Fruit fly (Drosophila melanogaster): ENCODE data around the gene chp.

The chp gene

DNA sequence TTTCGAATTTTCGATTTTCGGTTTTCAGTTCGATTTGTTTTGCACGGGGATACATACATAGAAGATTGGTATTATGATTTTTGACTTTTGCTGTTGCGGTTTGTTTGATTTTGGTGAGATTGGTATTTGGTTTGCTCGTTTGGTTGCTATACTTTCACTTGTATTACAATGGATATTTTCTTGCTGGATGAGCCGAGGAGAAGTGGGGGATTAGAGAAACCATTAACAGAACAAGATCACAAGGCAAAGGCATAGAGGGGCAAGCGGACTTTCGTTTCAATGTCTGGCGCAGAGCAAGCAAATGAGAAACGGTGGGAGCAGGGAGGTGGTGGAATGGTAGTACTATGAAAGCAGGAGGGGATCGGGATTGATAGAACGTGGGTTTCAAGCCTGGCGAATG, 21.7 kb upstream of the chp start, which contains the start of gene CG15563:
TSS of gene CG15563 (minus strand) at position 101 of the 400 bp plus-strand sequence.
- TF ChIP-seq CTCF (optimal IDR thresholded peaks at IDR 0.05) (no peak), CG8478 (optimal IDR thresholded peaks at IDR 0.05) (no peak)

DNA sequence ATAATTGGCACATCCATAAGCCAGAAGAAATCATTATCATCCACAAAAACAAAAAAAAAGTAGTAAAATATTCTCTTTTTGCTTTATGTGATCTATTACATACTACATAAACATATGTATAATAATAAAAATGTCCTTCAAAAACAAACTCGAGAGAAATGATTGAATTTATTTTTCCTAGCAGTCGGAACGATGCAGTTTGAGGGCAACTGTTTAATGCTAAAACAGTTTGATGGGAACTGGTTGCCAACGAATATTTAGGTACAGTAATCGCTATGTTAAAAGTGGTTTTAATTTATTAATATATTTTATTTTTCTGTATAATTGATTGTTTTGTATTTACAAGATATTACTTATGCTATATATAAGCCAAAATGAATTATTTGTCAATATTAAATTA, 20.6 kb upstream of the chp start:
- TF ChIP-seq CG8478 (optimal IDR thresholded peaks at IDR 0.05) (no peak), CTCF (optimal IDR thresholded peaks at IDR 0.05) (peak in 1 of 2 experiments; percentile 9)

DNA sequence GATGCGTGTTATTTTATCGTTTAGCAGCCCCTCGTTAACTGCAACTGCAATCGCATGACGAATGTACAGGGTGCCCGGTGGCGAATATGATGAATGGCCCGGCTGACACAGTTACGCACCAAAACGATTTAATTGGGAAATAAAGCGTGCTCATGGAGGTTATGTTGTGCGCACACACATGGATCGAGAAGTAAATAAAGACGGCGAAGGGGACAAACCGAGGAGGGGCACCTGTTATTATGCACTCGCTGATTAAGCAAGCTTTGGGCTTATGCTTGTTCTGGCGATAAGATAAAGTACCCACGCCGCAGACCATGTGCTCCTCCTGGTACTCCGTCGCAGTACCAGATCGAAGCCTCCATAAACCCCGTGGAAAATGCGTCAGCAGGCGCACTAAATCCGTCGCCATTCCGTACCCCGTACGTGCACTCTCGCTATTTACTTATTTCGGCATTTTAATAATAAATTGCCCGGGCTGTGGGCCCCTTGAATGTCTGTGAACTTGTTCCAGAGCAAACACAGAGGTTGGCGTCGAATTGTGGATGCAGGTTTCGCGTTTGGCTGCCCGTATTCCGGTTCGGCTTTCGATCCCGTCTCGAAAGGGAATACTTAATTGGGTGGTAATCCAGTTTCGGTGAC, 14.6 kb upstream of the chp start:
- no peak for TF ChIP-seq CTCF (optimal IDR thresholded peaks at IDR 0.05)
- no peak for TF ChIP-seq CG8478 (optimal IDR thresholded peaks at IDR 0.05)

DNA sequence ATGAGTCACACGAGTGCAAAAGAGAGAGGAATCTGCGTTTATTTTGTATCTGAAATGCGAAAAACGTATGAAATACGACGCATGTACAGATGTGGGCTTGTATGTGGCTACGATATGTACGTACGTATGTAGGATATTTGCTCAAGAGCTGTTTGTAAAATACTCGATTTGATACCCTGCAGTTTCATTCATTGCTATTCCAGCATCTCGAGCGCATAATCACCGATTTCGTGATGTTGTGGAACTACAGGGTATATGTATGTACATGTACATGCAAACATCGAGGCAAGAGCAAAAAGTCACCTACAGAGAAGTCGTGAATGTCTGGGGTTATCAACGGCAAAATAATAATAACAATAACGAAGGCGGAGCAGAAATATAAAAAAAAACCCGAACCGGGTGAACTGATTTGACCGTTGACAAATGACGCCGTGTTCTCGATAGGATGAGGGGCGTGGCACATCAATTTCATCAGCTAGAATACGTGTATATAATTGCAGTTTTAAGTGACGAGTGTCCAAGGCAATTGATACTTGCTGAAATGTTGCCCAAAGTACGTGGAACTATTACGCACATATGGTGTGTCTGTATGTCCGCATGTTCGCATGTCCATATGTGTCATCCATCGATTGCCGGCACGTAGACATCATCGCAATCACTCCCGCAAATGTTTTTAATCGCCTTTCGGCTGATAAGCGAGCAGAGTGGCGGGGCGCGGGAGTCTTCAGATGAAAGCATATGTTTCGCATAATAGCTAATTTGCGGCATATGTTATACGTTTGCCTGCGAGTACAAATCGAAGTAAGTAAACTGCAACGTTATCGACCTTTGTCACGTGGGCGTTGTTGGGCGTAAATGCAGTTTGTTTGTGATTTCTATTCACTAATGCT, 13.7 kb upstream of the chp start:
- TF ChIP-seq CG8478 (optimal IDR thresholded peaks at IDR 0.05) (no peak), CTCF (optimal IDR thresholded peaks at IDR 0.05) (no peak)

DNA sequence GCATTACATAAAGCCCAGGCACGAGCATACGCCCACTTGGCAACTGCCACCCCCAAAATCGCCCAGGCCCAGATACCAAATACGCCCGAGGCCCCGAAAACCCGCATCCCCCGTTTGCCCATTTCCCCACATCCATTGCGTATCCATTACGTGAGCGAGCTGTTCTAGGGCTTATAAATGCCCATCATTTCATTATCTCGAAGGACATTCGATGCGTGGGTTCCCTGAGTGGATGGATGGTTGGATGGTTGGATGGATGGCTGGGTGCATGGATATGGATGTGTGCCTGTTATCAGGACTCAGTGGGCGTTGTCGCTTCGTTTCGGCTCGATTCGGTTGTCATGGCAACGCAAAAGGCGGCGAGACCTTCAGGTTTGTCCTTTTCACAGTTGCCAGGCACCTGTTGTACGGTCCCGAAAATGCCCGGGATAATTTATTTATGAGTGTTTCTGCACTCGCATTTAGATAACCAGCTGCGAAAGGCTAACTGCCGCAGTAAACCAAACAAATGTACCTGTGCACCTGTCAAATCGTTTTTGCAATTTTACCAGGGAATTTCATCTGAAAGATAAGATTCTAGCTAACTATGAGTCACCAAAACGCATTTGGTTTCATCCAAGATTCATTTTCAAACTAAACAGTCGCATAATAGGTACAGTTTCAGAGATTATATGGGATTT, 12.5 kb upstream of the chp start:
- TF ChIP-seq CG8478 (optimal IDR thresholded peaks at IDR 0.05) = no peak
- TF ChIP-seq CTCF (optimal IDR thresholded peaks at IDR 0.05) = no peak

DNA sequence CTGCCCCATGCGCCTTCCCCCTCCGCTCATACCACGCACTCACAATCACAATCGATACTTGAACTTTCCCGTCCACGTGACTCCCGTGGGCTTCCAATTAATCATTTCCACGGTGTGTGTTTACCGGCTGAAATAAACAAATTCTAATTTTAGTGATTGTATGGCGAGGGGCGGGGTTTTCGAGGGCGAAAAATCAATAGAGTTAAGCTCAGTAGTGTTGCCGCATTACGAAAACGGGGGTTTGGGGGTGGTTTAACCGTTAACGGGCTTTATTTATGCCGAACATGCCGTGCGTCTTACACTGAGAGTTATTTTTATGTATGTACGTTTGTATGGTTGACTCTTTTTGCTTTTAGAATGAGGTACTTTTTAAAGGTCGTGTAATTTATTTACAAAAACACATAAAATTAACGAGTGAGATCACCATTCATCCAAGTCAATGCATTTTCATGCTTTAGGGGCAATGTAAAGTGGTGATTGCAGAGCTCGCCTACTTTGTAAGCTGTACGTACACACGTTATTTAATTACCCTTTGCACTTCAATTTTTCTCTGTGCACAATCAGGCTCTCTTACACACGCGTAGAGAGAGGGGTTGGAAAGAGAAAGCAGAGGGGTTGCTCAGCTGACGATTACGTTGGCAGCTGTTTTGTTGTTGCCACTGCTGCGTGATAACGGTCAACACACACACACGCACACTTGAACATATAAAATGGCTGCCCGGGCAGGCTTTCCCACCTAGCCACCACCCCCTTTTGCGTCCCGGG, 11.8 kb upstream of the chp start:
- no peak for TF ChIP-seq CG8478 (optimal IDR thresholded peaks at IDR 0.05)
- TF ChIP-seq CTCF (optimal IDR thresholded peaks at IDR 0.05) = no peak

DNA sequence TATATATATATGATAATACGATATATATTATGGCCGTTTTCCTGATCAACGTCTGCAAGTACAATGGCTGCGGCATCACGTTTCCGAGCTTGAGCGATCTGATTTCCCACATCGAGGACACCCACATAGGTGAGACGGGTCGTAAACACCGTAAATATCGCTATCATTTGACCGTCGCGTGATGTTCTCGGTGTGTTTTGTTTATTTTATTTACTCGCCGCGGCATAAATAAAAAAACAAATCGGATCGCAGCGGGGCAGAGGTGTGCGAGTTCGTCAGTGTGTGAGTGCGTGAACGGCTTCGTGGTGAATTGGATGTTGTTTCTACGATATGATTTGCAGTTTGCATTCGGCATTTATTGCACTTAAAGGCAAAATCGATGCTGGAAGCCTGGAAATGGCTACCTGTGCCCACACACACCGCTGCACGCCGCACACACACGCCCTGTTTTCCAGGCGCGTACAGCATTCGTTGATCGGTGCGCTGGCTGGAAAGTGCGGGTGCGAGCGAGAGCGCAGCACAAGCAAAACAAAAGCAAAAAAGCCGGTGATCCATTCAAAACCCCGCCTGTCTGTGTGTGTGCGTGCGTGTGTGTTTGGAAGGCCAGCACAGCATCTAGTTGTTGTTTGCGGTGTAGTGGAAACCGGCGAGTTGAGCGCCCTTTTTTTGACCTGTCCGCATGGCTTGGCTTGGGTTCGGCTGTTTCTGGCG, 11.0 kb upstream of the chp start:
- TF ChIP-seq CG8478 (optimal IDR thresholded peaks at IDR 0.05) = no peak
- no peak for TF ChIP-seq CTCF (optimal IDR thresholded peaks at IDR 0.05)

DNA sequence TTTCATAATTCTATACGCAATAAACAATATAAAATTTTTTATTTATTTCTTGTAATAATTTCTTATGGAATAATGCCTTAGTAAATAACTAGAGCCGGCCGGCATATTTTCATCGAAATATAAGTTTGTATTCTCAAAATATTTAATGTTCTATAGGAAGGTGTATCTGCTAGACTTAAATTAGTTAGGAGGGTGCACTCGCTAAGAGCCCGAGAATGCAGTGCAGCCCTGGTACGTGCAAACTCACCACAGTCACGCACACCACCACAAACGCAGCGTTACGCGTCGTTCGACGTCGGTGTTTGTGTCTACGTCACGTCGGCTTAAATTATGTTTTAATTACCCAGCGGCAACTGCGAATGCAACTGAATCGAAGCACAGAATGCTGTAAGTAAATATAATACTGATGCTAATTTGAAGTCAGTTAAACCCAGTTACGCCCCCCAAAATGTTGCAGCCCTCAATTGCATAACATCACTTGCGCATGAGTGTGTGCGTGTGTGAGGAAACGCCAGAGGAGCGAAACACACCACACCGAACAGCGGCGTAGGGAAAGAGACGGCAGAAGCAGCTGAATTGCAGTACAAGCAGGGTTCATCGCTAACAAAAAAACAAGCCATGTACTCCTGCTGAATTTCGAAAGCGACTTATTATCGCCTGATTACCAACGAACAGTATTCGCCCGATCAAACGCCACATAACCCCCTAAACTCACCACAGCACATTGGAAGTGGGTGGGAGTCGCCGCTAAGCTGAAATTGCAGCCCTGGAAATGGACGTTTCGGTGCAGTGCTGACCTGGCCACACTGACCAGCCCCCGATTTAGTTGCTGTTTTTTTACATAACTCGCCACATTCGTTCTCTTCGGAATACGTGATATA, 10.2 kb upstream of the chp start, which contains the start of gene CG12054:
TSS of gene CG12054 (plus strand) at position 247 of the 881 bp plus-strand sequence.
- TF ChIP-seq CG8478 (optimal IDR thresholded peaks at IDR 0.05) (no peak), CTCF (optimal IDR thresholded peaks at IDR 0.05) (peak; percentile 55 to 58)

DNA sequence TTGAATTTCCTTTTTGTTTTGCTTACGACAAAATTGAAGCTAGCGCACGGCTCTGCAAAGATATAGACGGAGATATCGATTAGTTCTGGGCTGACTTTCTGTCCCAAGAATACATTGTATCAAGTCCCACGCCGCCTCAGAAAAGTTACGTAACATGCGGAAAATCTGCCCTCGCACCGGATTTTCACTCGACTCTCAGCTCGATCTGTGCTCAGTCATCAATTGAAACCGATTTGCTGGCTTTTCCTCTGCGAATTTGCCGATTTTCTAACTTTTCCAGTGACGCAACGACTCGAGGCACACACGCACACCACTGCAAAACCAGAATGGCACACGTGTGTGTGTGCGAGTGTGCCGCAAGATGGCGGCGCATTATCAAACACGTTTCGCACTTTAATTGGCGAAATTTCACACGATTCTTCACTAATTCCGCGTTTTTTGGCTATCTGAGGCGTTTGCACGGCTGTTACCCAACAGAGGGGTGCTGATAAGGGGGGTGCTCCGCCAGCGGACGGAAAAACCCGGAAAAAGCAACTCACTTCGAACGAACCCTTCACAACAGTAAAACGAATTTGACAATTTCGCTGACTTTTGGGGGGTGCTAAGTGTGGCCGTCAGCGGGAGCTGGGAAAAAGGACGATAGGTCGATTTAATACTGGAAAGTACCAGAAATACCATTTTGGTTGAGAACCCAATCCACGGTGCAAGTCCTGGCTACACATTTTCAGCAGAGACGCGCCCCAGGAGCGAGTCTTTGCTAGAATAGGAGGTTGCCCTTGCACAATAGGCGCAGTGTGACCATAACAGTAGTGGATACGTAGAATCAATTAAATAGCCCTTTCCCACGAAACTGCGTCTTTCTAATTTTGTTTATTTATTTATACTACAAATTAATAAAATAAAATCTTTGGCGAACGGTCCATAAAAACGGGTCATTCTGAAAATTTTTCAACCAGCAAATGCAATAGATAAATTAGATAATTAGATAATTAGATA, 8.8 kb upstream of the chp start, which contains the start of gene ATPsynC:
TSS of gene ATPsynC (minus strand) at position 634 of the 996 bp plus-strand sequence.
- TF ChIP-seq CG8478 (optimal IDR thresholded peaks at IDR 0.05) (no peak), CTCF (optimal IDR thresholded peaks at IDR 0.05) (peak; percentile 75 to 82)

DNA sequence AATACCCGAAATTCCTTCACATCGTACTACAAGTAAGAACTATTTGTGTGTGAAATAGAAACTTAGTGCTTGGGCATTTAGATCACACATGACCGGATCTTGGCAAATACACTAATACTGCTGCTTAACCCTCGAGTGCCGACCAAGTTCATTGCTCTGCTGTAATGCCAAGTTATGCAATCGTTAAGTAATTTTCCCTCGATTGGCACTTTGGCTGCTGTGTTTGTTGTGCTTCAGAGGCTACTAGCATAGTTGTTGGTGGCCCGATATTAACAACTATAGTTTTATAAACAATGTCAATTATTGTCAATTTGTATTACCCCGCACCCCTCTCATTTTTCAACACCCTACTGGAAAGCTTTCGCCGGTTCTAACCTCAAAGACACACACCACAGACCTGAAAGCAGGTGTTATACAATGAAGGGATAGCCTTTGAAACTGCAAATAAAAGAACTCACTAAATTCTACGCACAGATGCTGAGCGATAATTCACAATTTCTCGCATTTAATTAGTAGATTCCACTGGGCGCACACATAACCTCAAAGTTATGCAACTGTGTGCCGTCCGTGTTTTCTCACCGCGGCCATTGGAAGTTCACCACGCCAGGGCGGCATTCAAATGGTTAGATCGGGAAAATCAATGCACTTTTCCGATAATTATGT, 7.8 kb upstream of the chp start:
- TF ChIP-seq CTCF (optimal IDR thresholded peaks at IDR 0.05) = no peak
- TF ChIP-seq CG8478 (optimal IDR thresholded peaks at IDR 0.05) = no peak

DNA sequence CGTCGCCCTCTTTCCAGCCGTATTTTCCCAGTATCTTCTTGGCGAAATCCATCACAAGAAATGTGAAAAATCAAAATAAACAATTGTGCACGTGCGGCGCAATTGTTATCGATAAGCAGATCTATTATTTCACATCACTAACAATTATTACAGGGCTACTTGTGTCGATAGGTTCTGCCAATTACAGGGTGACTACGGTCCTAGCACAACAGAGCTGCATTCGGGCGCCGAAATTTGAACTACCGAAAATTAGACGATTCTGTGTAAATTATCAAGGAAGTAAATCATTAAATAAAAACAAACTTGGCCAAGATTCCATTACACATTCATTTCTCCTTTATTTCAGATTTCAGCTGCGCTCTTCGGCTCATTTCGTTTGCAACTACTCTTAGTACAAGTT, 5.3 kb upstream of the chp start, which contains the start of gene CG15561:
TSS of gene CG15561 (minus strand) at position 113 of the 400 bp plus-strand sequence.
- no peak for TF ChIP-seq CG8478 (optimal IDR thresholded peaks at IDR 0.05)
- TF ChIP-seq CTCF (optimal IDR thresholded peaks at IDR 0.05) = no peak
